Fruit fly (Drosophila melanogaster) whole organism, embryonic: ENCODE data around the gene Kal1.
A peak's percentile ranks its signal among the peaks of the same experiment; 100 is the strongest.

Experiments used
- Ada2b ChIP-seq: fragments of 200-800 bp; sonication (Bioruptor generic); IDR thresholded peaks from 2 replicates; pipeline ENCODE4 v1.3.6; 2022; ENCODE audit warnings: missing biosample characterization, missing genetic modification characterization
- CG11723 ChIP-seq: fragments of 200-800 bp; sonication (Bioruptor generic); optimal IDR thresholded peaks from 2 replicates; lab custom pipeline; 2017; ENCODE audit warnings: missing biosample characterization, mild to moderate bottlenecking, missing genetic modification characterization
- CG12155 ChIP-seq: fragments of 200-800 bp; sonication (Bioruptor generic); optimal IDR thresholded peaks from 3 replicates; lab custom pipeline; 2016; ENCODE audit warnings: missing biosample characterization, missing genetic modification characterization
- CG13424 ChIP-seq: fragments of 200-800 bp; sonication (Bioruptor generic); optimal IDR thresholded peaks from 2 replicates; lab custom pipeline; 2019; ENCODE audit warnings: missing biosample characterization, mild to moderate bottlenecking, missing genetic modification characterization, moderate library complexity
- CG16863 ChIP-seq: fragments of 200-800 bp; sonication (Bioruptor generic); optimal IDR thresholded peaks from 3 replicates; lab custom pipeline; 2016; ENCODE audit warnings: missing biosample characterization, missing genetic modification characterization
- CG17328 ChIP-seq: fragments of 200-800 bp; sonication (Bioruptor generic); IDR thresholded peaks from 2 replicates; pipeline ENCODE4 v1.3.6; 2022; ENCODE audit warnings: missing biosample characterization, missing genetic modification characterization
- CG17612 ChIP-seq: fragments of 200-800 bp; sonication (Bioruptor generic); IDR thresholded peaks from 2 replicates; pipeline ENCODE4 v1.3.6; 2022; ENCODE audit warnings: missing biosample characterization, missing genetic modification characterization
- CG2678 ChIP-seq: fragments of 200-800 bp; sonication (Bioruptor generic); optimal IDR thresholded peaks from 3 replicates; lab custom pipeline; 2019; ENCODE audit warnings: missing biosample characterization, mild to moderate bottlenecking, missing genetic modification characterization, moderate library complexity
- CG30431 ChIP-seq: fragments of 200-800 bp; sonication (Bioruptor generic); optimal IDR thresholded peaks from 2 replicates; lab custom pipeline; 2017; ENCODE audit warnings: missing biosample characterization, missing genetic modification characterization
- CG3065 ChIP-seq: fragments of 200-800 bp; sonication (Bioruptor generic); optimal IDR thresholded peaks from 2 replicates; lab custom pipeline; 2016; ENCODE audit warnings: missing biosample characterization, missing genetic modification characterization
- CG31365 ChIP-seq: fragments of 200-800 bp; sonication (Bioruptor generic); optimal IDR thresholded peaks from 2 replicates; lab custom pipeline; 2018; ENCODE audit warnings: missing biosample characterization, mild to moderate bottlenecking, missing genetic modification characterization
- CG31388 ChIP-seq: fragments of 200-800 bp; sonication (Bioruptor generic); optimal IDR thresholded peaks from 2 replicates; lab custom pipeline; 2016; ENCODE audit warnings: missing biosample characterization, missing genetic modification characterization
- CG32772 ChIP-seq: fragments of 200-800 bp; sonication (Bioruptor generic); IDR thresholded peaks from 2 replicates; pipeline ENCODE4 v1.3.6; 2022; ENCODE audit warnings: missing biosample characterization, missing genetic modification characterization
- CG3407 ChIP-seq: fragments of 200-800 bp; sonication (Bioruptor generic); optimal IDR thresholded peaks from 2 replicates; lab custom pipeline; 2018; ENCODE audit warnings: missing biosample characterization, mild to moderate bottlenecking, missing genetic modification characterization
- CG7271 ChIP-seq: fragments of 200-800 bp; sonication (Bioruptor generic); optimal IDR thresholded peaks from 2 replicates; lab custom pipeline; 2018; ENCODE audit warnings: missing biosample characterization, mild to moderate bottlenecking, missing genetic modification characterization, moderate library complexity
- CG7745 ChIP-seq: fragments of 200-800 bp; sonication (Bioruptor generic); optimal IDR thresholded peaks from 2 replicates; lab custom pipeline; 2018; ENCODE audit warnings: missing biosample characterization, mild to moderate bottlenecking, missing genetic modification characterization, moderate library complexity
- CG8359 ChIP-seq: fragments of 200-800 bp; sonication (Bioruptor generic); optimal IDR thresholded peaks from 2 replicates; lab custom pipeline; 2017; ENCODE audit warnings: missing biosample characterization, mild to moderate bottlenecking, missing genetic modification characterization, borderline replicate concordance
- CG8765 ChIP-seq: fragments of 200-800 bp; sonication (Bioruptor generic); IDR thresholded peaks from 2 replicates; pipeline ENCODE4 v1.3.6; 2022; ENCODE audit warnings: missing biosample characterization, missing genetic modification characterization
- CG9727 ChIP-seq: fragments of 200-800 bp; sonication (Bioruptor generic); optimal IDR thresholded peaks from 3 replicates; lab custom pipeline; 2017; ENCODE audit warnings: missing biosample characterization, mild to moderate bottlenecking, missing genetic modification characterization
- CTCF ChIP-seq: fragments of 200-800 bp; sonication (Bioruptor generic); optimal IDR thresholded peaks from 2 replicates; lab custom pipeline; 2017; ENCODE audit warnings: missing biosample characterization, mild to moderate bottlenecking, missing genetic modification characterization, moderate library complexity
- Dfd ChIP-seq, 2 experiments: fragments of >200 bp; optimal IDR thresholded peaks; 2 replicates each; lab custom pipeline; 2017; ENCODE audit warnings: missing biosample characterization in 2 of 2, missing genetic modification characterization in 2 of 2
- Elba2 ChIP-seq: fragments of 200-800 bp; sonication (Bioruptor generic); optimal IDR thresholded peaks from 3 replicates; lab custom pipeline; 2016; ENCODE audit warnings: missing biosample characterization, missing genetic modification characterization
- Fer1 ChIP-seq: fragments of 200-800 bp; sonication (Bioruptor generic); optimal IDR thresholded peaks from 2 replicates; lab custom pipeline; 2017; ENCODE audit warnings: missing biosample characterization, mild to moderate bottlenecking, missing genetic modification characterization
- MESR4 ChIP-seq: fragments of 200-800 bp; sonication (Bioruptor generic); optimal IDR thresholded peaks from 2 replicates; lab custom pipeline; 2018; ENCODE audit warnings: missing biosample characterization, mild to moderate bottlenecking, missing genetic modification characterization, moderate library complexity
- Med ChIP-seq: fragments of 200-800 bp; sonication (Bioruptor generic); peaks from one replicate; lab custom pipeline; 2016; ENCODE audit warnings: missing biosample characterization, missing genetic modification characterization, mild to moderate bottlenecking, inconsistent platforms, moderate library complexity
- Sin3A ChIP-seq: fragments of >200 bp; optimal IDR thresholded peaks from 2 replicates; lab custom pipeline; 2018
- Tbp ChIP-seq: fragments of >200 bp; optimal IDR thresholded peaks from 2 replicates; lab custom pipeline; 2018; ENCODE audit warnings: missing biosample characterization, missing genetic modification characterization
- ac ChIP-seq: fragments of 200-800 bp; sonication (Bioruptor generic); optimal IDR thresholded peaks from 3 replicates; lab custom pipeline; 2017; ENCODE audit warnings: missing biosample characterization, mild to moderate bottlenecking, missing genetic modification characterization
- ap ChIP-seq: fragments of 200-800 bp; sonication (Bioruptor generic); IDR thresholded peaks from 2 replicates; pipeline ENCODE4 v1.3.6; 2022; ENCODE audit warnings: missing biosample characterization, missing genetic modification characterization
- bab2 ChIP-seq: fragments of 200-800 bp; sonication (Bioruptor generic); optimal IDR thresholded peaks from 2 replicates; lab custom pipeline; 2016; ENCODE audit warnings: missing biosample characterization, missing genetic modification characterization
- bsh ChIP-seq, 2 experiments: fragments of 200-800 bp; sonication (Bioruptor generic); optimal IDR thresholded peaks; 2 replicates each; lab custom pipeline; 2017 to 2018; ENCODE audit warnings: mild to moderate bottlenecking in 2 of 2, missing biosample characterization in 2 of 2, missing genetic modification characterization in 2 of 2, moderate library complexity in 1 of 2
- cas ChIP-seq: fragments of 200-800 bp; sonication (Bioruptor generic); IDR thresholded peaks from 2 replicates; pipeline ENCODE4 v1.3.6; 2022; ENCODE audit warnings: missing biosample characterization, missing genetic modification characterization
- caup ChIP-seq: fragments of 200-800 bp; sonication (Bioruptor generic); optimal IDR thresholded peaks from 3 replicates; lab custom pipeline; 2017; ENCODE audit warnings: missing biosample characterization, mild to moderate bottlenecking, missing genetic modification characterization, moderate library complexity; ENCODE audit not compliant: severe bottlenecking
- chm ChIP-seq: fragments of 200-800 bp; sonication (Bioruptor generic); IDR thresholded peaks from 2 replicates; pipeline ENCODE4 v1.3.6; 2022; ENCODE audit warnings: missing biosample characterization, missing genetic modification characterization
- dm ChIP-seq: fragments of 200-800 bp; sonication (Bioruptor generic); optimal IDR thresholded peaks from 3 replicates; lab custom pipeline; 2016; ENCODE audit warnings: missing biosample characterization, missing genetic modification characterization
- dmrt99B ChIP-seq: fragments of 200-800 bp; sonication (Bioruptor generic); optimal IDR thresholded peaks from 2 replicates; lab custom pipeline; 2018; ENCODE audit warnings: missing biosample characterization, mild to moderate bottlenecking, missing genetic modification characterization, moderate library complexity
- en ChIP-seq: fragments of 200-800 bp; sonication (Bioruptor generic); optimal IDR thresholded peaks from 2 replicates; lab custom pipeline; 2016; ENCODE audit warnings: missing biosample characterization, missing genetic modification characterization
- gsb-n ChIP-seq: fragments of 200-800 bp; sonication (Bioruptor generic); optimal IDR thresholded peaks from 3 replicates; lab custom pipeline; 2018; ENCODE audit warnings: missing biosample characterization, mild to moderate bottlenecking, missing genetic modification characterization
- jigr1 ChIP-seq: fragments of 200-800 bp; sonication (Bioruptor generic); IDR thresholded peaks from 3 replicates; pipeline ENCODE4 v1.3.6; 2022; ENCODE audit warnings: missing biosample characterization, missing genetic modification characterization
- lov ChIP-seq, 2 experiments: fragments of 200-800 bp in 1 of 2; fragments of >200 bp in 1 of 2; sonication (Bioruptor generic) in 1 of 2; IDR thresholded peaks in 1 of 2; optimal IDR thresholded peaks in 1 of 2; 2 replicates in 1 of 2; 3 replicates in 1 of 2; pipeline versions ENCODE4 v1.3.6 to Lab custom; 2017 to 2022; ENCODE audit warnings: missing biosample characterization in 1 of 2, missing genetic modification characterization in 1 of 2
- luna ChIP-seq: fragments of 200-800 bp; sonication (Bioruptor generic); optimal IDR thresholded peaks from 2 replicates; lab custom pipeline; 2016; ENCODE audit warnings: missing biosample characterization, missing genetic modification characterization
- pnt ChIP-seq: fragments of 200-800 bp; sonication (Bioruptor generic); optimal IDR thresholded peaks from 3 replicates; lab custom pipeline; 2016; ENCODE audit warnings: missing biosample characterization, missing genetic modification characterization
- ro ChIP-seq: fragments of 200-800 bp; sonication (Bioruptor generic); IDR thresholded peaks from 2 replicates; pipeline ENCODE4 v1.3.6; 2022; ENCODE audit warnings: missing biosample characterization, missing genetic modification characterization
- sc ChIP-seq, 3 experiments: fragments of >200 bp in 2 of 3; fragments of 200-800 bp in 1 of 3; sonication (Bioruptor generic) in 1 of 3; optimal IDR thresholded peaks; 2 replicates in 2 of 3; 3 replicates in 1 of 3; lab custom pipeline; 2017; ENCODE audit warnings: mild to moderate bottlenecking in 1 of 3, missing biosample characterization in 1 of 3, missing genetic modification characterization in 1 of 3, missing genetic modification reagents in 1 of 3
- sens-2 ChIP-seq: fragments of 200-800 bp; sonication (Bioruptor generic); IDR thresholded peaks from 2 replicates; pipeline ENCODE4 v1.3.6; 2022; ENCODE audit warnings: missing biosample characterization, missing genetic modification characterization
- toy ChIP-seq: fragments of 200-800 bp; sonication (Bioruptor generic); IDR thresholded peaks from 2 replicates; pipeline ENCODE4 v1.3.6; 2022; ENCODE audit warnings: missing biosample characterization, missing genetic modification characterization
- tup ChIP-seq: fragments of 200-800 bp; sonication (Bioruptor generic); optimal IDR thresholded peaks from 2 replicates; lab custom pipeline; 2016; ENCODE audit warnings: missing biosample characterization, mild to moderate bottlenecking, missing genetic modification characterization, moderate library complexity
- tx ChIP-seq: fragments of 200-800 bp; sonication (Bioruptor generic); optimal IDR thresholded peaks from 2 replicates; lab custom pipeline; 2016; ENCODE audit warnings: missing biosample characterization, missing genetic modification characterization
- zen ChIP-seq: fragments of 200-800 bp; sonication (Bioruptor generic); optimal IDR thresholded peaks from 3 replicates; lab custom pipeline; 2018; ENCODE audit warnings: missing biosample characterization, mild to moderate bottlenecking, missing genetic modification characterization, moderate library complexity
- zf30C ChIP-seq: fragments of 200-800 bp; sonication (Bioruptor generic); optimal IDR thresholded peaks from 3 replicates; lab custom pipeline; 2018; ENCODE audit warnings: missing biosample characterization, mild to moderate bottlenecking, missing genetic modification characterization

Gene Kal1

dm6 chr3R:24108902-24109389, 32.2 kb upstream of the Kal1 start, which contains the start of the genes eIF4EHP and CG18428 (continued):
- TF ChIP-seq tup (GFP tag; lab: Kevin White, UChicago) (peak; percentile 93), CG32772 (GFP tag; lab: Robert Waterston, UW) (no peak), CG3407 (GFP tag; lab: Kevin White, UChicago) (peak; percentile 95), Med (GFP tag; lab: Kevin White, UChicago) (peak; percentile 98), Tbp (GFP tag; lab: Kevin White, UChicago) (no peak), Sin3A (lab: Kevin White, UChicago) (no peak), caup (GFP tag; lab: Kevin White, UChicago) (peak; percentile 99), CG9727 (GFP tag; lab: Kevin White, UChicago) (peak; percentile 100), jigr1 (no peak; the same call in 2 of the 3 replicates), CG12155 (peak; percentile 97), CG8765 (GFP tag; lab: Robert Waterston, UW) (0 out of 2 replicates have a peak, but pooled peaks have one; percentile 98), CG2678 (tag; lab: Kevin White, UChicago) (peak; percentile 100), Ada2b (GFP tag; lab: Robert Waterston, UW) (no peak), sens-2 (GFP tag; lab: Robert Waterston, UW) (peak; percentile 95), ap (GFP tag; lab: Robert Waterston, UW) (no peak; the same call in 1 of the 2 replicates), CG30431 (GFP tag; lab: Kevin White, UChicago) (peak; percentile 97), CG31365 (tag; lab: Kevin White, UChicago) (peak; percentile 79), CG3065 (GFP tag; lab: Kevin White, UChicago) (peak; percentile 98), luna (GFP tag; lab: Kevin White, UChicago) (peak; percentile 57), lov (optimal IDR thresholded peaks at IDR 0.05; lab: Kevin White, UChicago) (no peak), lov (GFP tag; IDR thresholded peaks at IDR 0.05; lab: Robert Waterston, UW) (no peak), dm (GFP tag; lab: Kevin White, UChicago) (peak; percentile 89), dmrt99B (tag; lab: Kevin White, UChicago) (peak; percentile 99), sc (optimal IDR thresholded peaks at IDR 0.05; lab: Kevin White, UChicago) (no peak), sc (GFP tag; optimal IDR thresholded peaks at IDR 0.05; lab: Kevin White, UChicago) (peak; percentile 99), chm (peak; percentile 97; the same call in 1 of the 2 replicates), toy (GFP tag; lab: Robert Waterston, UW) (no peak; the same call in 1 of the 2 replicates), Dfd (GFP tag; optimal IDR thresholded peaks at IDR 0.05; lab: Kevin White, UChicago) (no peak), CG17612 (GFP tag; lab: Robert Waterston, UW) (no peak), CG13424 (peak; percentile 100), bab2 (peak; percentile 85), CTCF (GFP tag; lab: Kevin White, UChicago) (peak; percentile 76), zf30C (GFP tag; lab: Kevin White, UChicago) (peak; percentile 68), bsh (GFP tag; optimal IDR thresholded peaks at IDR 0.05; lab: Kevin White, UChicago) (peak; percentile 97 to 99), Fer1 (GFP tag; lab: Kevin White, UChicago) (peak; percentile 100), CG17328 (GFP tag; lab: Robert Waterston, UW) (no peak), CG7745 (tag; lab: Kevin White, UChicago) (peak; percentile 86), cas (GFP tag; lab: Robert Waterston, UW) (no peak), CG7271 (tag; lab: Kevin White, UChicago) (peak; percentile 97), CG31388 (GFP tag; lab: Kevin White, UChicago) (peak; percentile 95), CG16863 (GFP tag; lab: Kevin White, UChicago) (peak; percentile 72), tx (GFP tag; lab: Kevin White, UChicago) (peak; percentile 69), Elba2 (GFP tag; lab: Kevin White, UChicago) (peak; percentile 73), en (GFP tag; lab: Kevin White, UChicago) (peak; percentile 69), ro (no peak), gsb-n (tag; lab: Kevin White, UChicago) (peak; percentile 99), MESR4 (GFP tag; lab: Kevin White, UChicago) (peak; percentile 64), ac (GFP tag; lab: Kevin White, UChicago) (peak; percentile 96), pnt (peak; percentile 71), zen (tag; lab: Kevin White, UChicago) (peak; percentile 99), CG11723 (GFP tag; lab: Kevin White, UChicago) (peak; percentile 99), CG8359 (GFP tag; lab: Kevin White, UChicago) (peak; percentile 94)
